Worm (Caenorhabditis elegans) whole organism, mixed stage, embryonic: ENCODE data around the gene C03F11.4.
A peak's percentile ranks its signal among the peaks of the same experiment; 100 is the strongest.

Source experiments
- M03D4.4 ChIP-seq: sonication (generic microtip); optimal IDR thresholded peaks from 2 replicates; lab custom pipeline; 2017; ENCODE audit warnings: mild to moderate bottlenecking, missing genetic modification characterization, missing compliant biosample characterization
- ceh-39 ChIP-seq: fragments of 150-350 bp; optimal IDR thresholded peaks from 2 replicates; lab custom pipeline; 2014; ENCODE audit warnings: missing biosample characterization, missing genetic modification characterization
- cnd-1 ChIP-seq: fragments of 200-800 bp; sonication (Bioruptor generic); optimal IDR thresholded peaks from 2 replicates; lab custom pipeline; 2018; ENCODE audit warnings: mild to moderate bottlenecking, missing genetic modification characterization, missing compliant biosample characterization
- drap-1 ChIP-seq: fragments of 200-800 bp; sonication (Bioruptor generic); optimal IDR thresholded peaks from 3 replicates; lab custom pipeline; 2018; ENCODE audit warnings: mild to moderate bottlenecking, missing genetic modification characterization, missing compliant biosample characterization
- ham-2 ChIP-seq: fragments of 200-800 bp; sonication (Bioruptor generic); optimal IDR thresholded peaks from 2 replicates; lab custom pipeline; 2018; ENCODE audit warnings: mild to moderate bottlenecking, missing genetic modification characterization, missing compliant biosample characterization
- lin-32 ChIP-seq: fragments of 200-800 bp; sonication (Bioruptor generic); optimal IDR thresholded peaks from 2 replicates; lab custom pipeline; 2018; ENCODE audit warnings: mild to moderate bottlenecking, missing genetic modification characterization, missing compliant biosample characterization
- mab-5 ChIP-seq: fragments of 150-350 bp; optimal IDR thresholded peaks from 2 replicates; lab custom pipeline; 2014; ENCODE audit warnings: missing biosample characterization, missing genetic modification characterization
- mls-2 ChIP-seq: sonication (generic microtip); optimal IDR thresholded peaks from 2 replicates; lab custom pipeline; 2016; ENCODE audit warnings: mild to moderate bottlenecking, missing genetic modification characterization, moderate library complexity, missing compliant biosample characterization
- nhr-2 ChIP-seq: fragments of 150-350 bp; optimal IDR thresholded peaks from 2 replicates; lab custom pipeline; 2014; ENCODE audit warnings: missing biosample characterization, missing genetic modification characterization
- sem-2 ChIP-seq: fragments of 200-800 bp; sonication (Bioruptor generic); optimal IDR thresholded peaks from 2 replicates; lab custom pipeline; 2018; ENCODE audit warnings: mild to moderate bottlenecking, missing genetic modification characterization, missing compliant biosample characterization
- sptf-1 ChIP-seq: sonication (generic microtip); optimal IDR thresholded peaks from 2 replicates; lab custom pipeline; 2017; ENCODE audit warnings: mild to moderate bottlenecking, missing genetic modification characterization, moderate library complexity, missing compliant biosample characterization

The C03F11.4 gene

DNA sequence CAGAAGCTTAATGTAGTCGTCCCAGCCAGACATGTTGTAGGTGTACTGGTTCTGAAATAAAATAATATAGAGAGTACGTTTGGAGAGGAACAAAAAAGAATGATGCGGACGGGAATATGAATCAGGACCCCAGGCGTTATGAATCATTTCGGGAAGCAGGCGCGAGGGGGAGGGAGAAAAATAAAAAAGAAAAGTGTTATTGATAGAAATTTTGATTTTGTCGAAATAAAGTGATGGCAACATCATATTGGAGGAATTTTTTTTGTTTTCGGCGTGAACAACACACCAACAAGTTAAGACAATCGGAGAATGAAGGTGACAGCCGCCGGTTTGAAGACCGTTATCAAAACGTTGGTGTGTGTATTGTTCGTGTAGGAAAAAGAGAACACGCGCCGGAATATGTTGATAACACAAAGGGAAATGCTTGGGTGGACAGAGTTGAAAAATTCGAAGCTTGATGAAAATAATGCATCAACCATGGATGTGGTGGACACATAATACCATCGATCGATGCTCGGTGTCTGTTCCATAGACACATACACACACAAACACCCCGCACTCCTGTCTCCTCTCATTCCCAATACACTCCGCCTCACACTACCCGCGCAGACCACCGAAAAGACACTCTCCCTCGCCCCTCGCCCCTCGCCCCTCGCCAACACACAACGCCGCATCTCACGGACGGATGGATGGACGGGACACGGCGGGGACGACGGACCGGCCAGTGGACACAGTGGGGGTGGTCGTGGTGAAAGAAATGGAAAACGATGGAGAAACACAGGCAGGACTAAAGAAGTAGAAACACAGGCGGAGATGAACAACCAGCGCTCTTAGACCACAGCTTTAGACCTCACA, 52.0 kb downstream of the C03F11.4 start, which contains the start of gene pfn-2:
pfn-2 (minus strand) TSS at position 51 of the 855 bp plus-strand sequence.
- TF ChIP-seq mab-5 (no peak), mls-2 (tag; lab: Kevin White, UChicago) (peak; percentile 75), M03D4.4 (tag; lab: Kevin White, UChicago) (peak; percentile 68), ham-2 (GFP tag; lab: Kevin White, UChicago) (peak; percentile 44), cnd-1 (tag; lab: Kevin White, UChicago) (peak; percentile 57), drap-1 (GFP tag; lab: Kevin White, UChicago) (peak; percentile 18), nhr-2 (tag; lab: Kevin White, UChicago) (no peak), sptf-1 (tag; lab: Kevin White, UChicago) (peak; percentile 74), lin-32 (GFP tag; lab: Kevin White, UChicago) (peak; percentile 33), ceh-39 (tag; lab: Kevin White, UChicago) (no peak), sem-2 (GFP tag; lab: Kevin White, UChicago) (peak; percentile 42)
